Fruit fly (Drosophila melanogaster) whole organism, adult: ENCODE measurements around the gene CG7049.

ENCODE experiments used
- CG11617 ChIP-seq: fragments of 200-800 bp; sonication (Bioruptor generic); optimal IDR thresholded peaks from 2 replicates; lab custom pipeline; 2017; ENCODE audit warnings: mild to moderate bottlenecking, missing biosample characterization, missing genetic modification reagents, missing genetic modification characterization
- CG14711 ChIP-seq: fragments of 200-800 bp; sonication (Bioruptor generic); optimal IDR thresholded peaks from 2 replicates; lab custom pipeline; 2018; ENCODE audit warnings: missing biosample characterization, mild to moderate bottlenecking, missing genetic modification characterization, moderate library complexity
- CG33017 ChIP-seq: fragments of 200-800 bp; sonication (Bioruptor generic); optimal IDR thresholded peaks from 2 replicates; lab custom pipeline; 2018; ENCODE audit warnings: missing biosample characterization, mild to moderate bottlenecking, missing genetic modification characterization, moderate library complexity
- CG5204 ChIP-seq: fragments of 200-800 bp; sonication (Bioruptor generic); optimal IDR thresholded peaks from 2 replicates; lab custom pipeline; 2016; ENCODE audit warnings: missing biosample characterization, missing genetic modification characterization
- CG7045 ChIP-seq: fragments of 200-800 bp; sonication (Bioruptor generic); optimal IDR thresholded peaks from 2 replicates; lab custom pipeline; 2017; ENCODE audit warnings: missing biosample characterization, mild to moderate bottlenecking, missing genetic modification characterization
- CG7101 ChIP-seq: fragments of 200-800 bp; sonication (Bioruptor generic); optimal IDR thresholded peaks from 2 replicates; lab custom pipeline; 2018; ENCODE audit warnings: missing biosample characterization, mild to moderate bottlenecking, missing genetic modification characterization, moderate library complexity
- Crg-1 ChIP-seq: fragments of 200-800 bp; sonication (Bioruptor generic); optimal IDR thresholded peaks from 2 replicates; lab custom pipeline; 2016; ENCODE audit warnings: missing biosample characterization, missing genetic modification characterization
- Mnt ChIP-seq: fragments of 200-800 bp; sonication (Bioruptor generic); optimal IDR thresholded peaks from 2 replicates; lab custom pipeline; 2016; ENCODE audit warnings: missing biosample characterization, mild to moderate bottlenecking, missing genetic modification characterization
- bab1 ChIP-seq: fragments of 200-800 bp; sonication (Bioruptor generic); optimal IDR thresholded peaks from 3 replicates; lab custom pipeline; 2019; ENCODE audit warnings: missing biosample characterization, mild to moderate bottlenecking, missing genetic modification characterization, moderate library complexity
- cic ChIP-seq: fragments of 200-800 bp; sonication (Bioruptor generic); optimal IDR thresholded peaks from 2 replicates; lab custom pipeline; 2017; ENCODE audit warnings: missing biosample characterization, mild to moderate bottlenecking, missing genetic modification characterization, moderate library complexity
- kay ChIP-seq: fragments of 200-800 bp; sonication (Bioruptor generic); peaks from one replicate; lab custom pipeline; 2016; ENCODE audit warnings: missing biosample characterization, missing genetic modification characterization, borderline replicate concordance
- ovo ChIP-seq: fragments of 200-800 bp; sonication (Bioruptor generic); optimal IDR thresholded peaks from 2 replicates; lab custom pipeline; 2016; ENCODE audit warnings: missing biosample characterization, missing genetic modification characterization
- tj ChIP-seq: fragments of 200-800 bp; sonication (Bioruptor generic); optimal IDR thresholded peaks from 3 replicates; lab custom pipeline; 2017; ENCODE audit warnings: missing biosample characterization, mild to moderate bottlenecking, missing genetic modification characterization, moderate library complexity
- toe ChIP-seq: fragments of 200-800 bp; sonication (Bioruptor generic); optimal IDR thresholded peaks from 2 replicates; lab custom pipeline; 2016; ENCODE audit warnings: missing biosample characterization, missing genetic modification characterization

DNA sequence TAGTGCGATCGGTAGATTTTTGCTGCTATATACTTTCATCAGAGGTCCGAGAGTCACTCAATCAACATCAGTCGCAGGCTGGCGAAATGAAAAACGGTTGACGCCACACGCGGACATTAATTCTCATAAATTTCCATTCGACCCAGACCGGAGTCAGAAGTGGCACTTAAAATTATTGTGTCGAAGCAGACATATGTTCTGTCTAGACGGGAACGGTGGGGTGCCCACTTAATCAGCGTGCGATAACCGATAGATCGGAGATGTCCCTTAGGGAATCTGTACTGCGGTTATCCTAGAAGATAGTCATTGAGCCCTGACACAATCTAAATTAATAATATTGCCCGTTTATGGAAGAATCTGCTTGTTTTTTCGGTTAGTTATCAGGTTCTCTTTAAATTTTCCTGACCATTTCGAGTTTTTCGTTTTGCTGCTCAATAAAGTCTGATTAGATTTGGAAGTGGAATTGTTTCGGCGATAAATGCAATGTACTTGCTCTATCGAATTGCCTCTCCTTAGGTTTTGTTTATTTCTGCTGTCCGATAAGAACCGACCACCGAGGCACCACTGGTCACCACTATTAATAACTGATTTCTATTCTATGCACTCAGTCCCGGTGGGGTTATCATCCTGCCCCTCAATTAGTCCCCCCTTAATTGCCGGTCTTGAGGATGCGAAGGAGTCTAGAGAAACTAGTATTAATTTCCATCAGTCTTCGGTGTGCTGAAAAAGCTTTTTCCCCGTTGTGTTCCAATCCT lies 14.0 kb downstream of the CG7049 start:
- no peak for TF ChIP-seq Crg-1 (GFP tag; lab: Kevin White, UChicago)
- TF ChIP-seq CG11617 (GFP tag; lab: Kevin White, UChicago), result no peak
- no peak for TF ChIP-seq CG33017 (tag; lab: Kevin White, UChicago)
- no peak for TF ChIP-seq CG14711
- TF ChIP-seq ovo (GFP tag; lab: Kevin White, UChicago), result no peak
- TF ChIP-seq CG5204 (GFP tag; lab: Kevin White, UChicago), result no peak
- no peak for TF ChIP-seq kay (GFP tag; lab: Kevin White, UChicago)
- TF ChIP-seq bab1 (GFP tag; lab: Kevin White, UChicago), result no peak
- no peak for TF ChIP-seq cic (GFP tag; lab: Kevin White, UChicago)
- no peak for TF ChIP-seq tj (GFP tag; lab: Kevin White, UChicago)
- TF ChIP-seq CG7101 (tag; lab: Kevin White, UChicago), result no peak
- no peak for TF ChIP-seq Mnt
- no peak for TF ChIP-seq toe (GFP tag; lab: Kevin White, UChicago)
- TF ChIP-seq CG7045 (GFP tag; lab: Kevin White, UChicago), result no peak
